Fruit fly (Drosophila melanogaster) whole organism, embryonic: ENCODE results near the gene Porin2.

Source experiments
- BtbVII ChIP-seq: fragments of 200-800 bp; sonication (Bioruptor generic); optimal IDR thresholded peaks from 3 replicates; lab custom pipeline; 2017; ENCODE audit warnings: missing biosample characterization, mild to moderate bottlenecking, missing genetic modification characterization
- CG10431 ChIP-seq: fragments of 200-800 bp; sonication (Bioruptor generic); optimal IDR thresholded peaks from 3 replicates; lab custom pipeline; 2018; ENCODE audit warnings: missing biosample characterization, mild to moderate bottlenecking, missing genetic modification characterization
- CG10979 ChIP-seq: fragments of 200-800 bp; sonication (Bioruptor generic); optimal IDR thresholded peaks from 2 replicates; lab custom pipeline; 2018; ENCODE audit warnings: missing biosample characterization, mild to moderate bottlenecking, missing genetic modification characterization, moderate library complexity
- CG11504 ChIP-seq: fragments of 200-800 bp; sonication (Bioruptor generic); optimal IDR thresholded peaks from 3 replicates; lab custom pipeline; 2019; ENCODE audit warnings: missing biosample characterization, mild to moderate bottlenecking, missing genetic modification characterization, moderate library complexity
- CG15073 ChIP-seq: fragments of 200-800 bp; sonication (Bioruptor generic); optimal IDR thresholded peaks from 2 replicates; lab custom pipeline; 2016; ENCODE audit warnings: missing biosample characterization, missing genetic modification characterization
- CG16863 ChIP-seq: fragments of 200-800 bp; sonication (Bioruptor generic); optimal IDR thresholded peaks from 3 replicates; lab custom pipeline; 2016; ENCODE audit warnings: missing biosample characterization, missing genetic modification characterization
- CG30431 ChIP-seq: fragments of 200-800 bp; sonication (Bioruptor generic); optimal IDR thresholded peaks from 2 replicates; lab custom pipeline; 2017; ENCODE audit warnings: missing biosample characterization, missing genetic modification characterization
- CG32772 ChIP-seq: fragments of 200-800 bp; sonication (Bioruptor generic); IDR thresholded peaks from 2 replicates; pipeline ENCODE4 v1.3.6; 2022; ENCODE audit warnings: missing biosample characterization, missing genetic modification characterization
- CG33557 ChIP-seq: fragments of 200-800 bp; sonication (Bioruptor generic); optimal IDR thresholded peaks from 2 replicates; lab custom pipeline; 2019; ENCODE audit warnings: missing biosample characterization, mild to moderate bottlenecking, missing genetic modification characterization, moderate library complexity
- CG43689 ChIP-seq: fragments of 200-800 bp; sonication (Bioruptor generic); IDR thresholded peaks from 2 replicates; pipeline ENCODE4 v1.3.6; 2022; ENCODE audit warnings: missing biosample characterization, missing genetic modification characterization
- CG7786 ChIP-seq: fragments of 200-800 bp; sonication (Bioruptor generic); optimal IDR thresholded peaks from 2 replicates; lab custom pipeline; 2016; ENCODE audit warnings: missing biosample characterization, missing genetic modification characterization
- CG8765 ChIP-seq: fragments of 200-800 bp; sonication (Bioruptor generic); IDR thresholded peaks from 2 replicates; pipeline ENCODE4 v1.3.6; 2022; ENCODE audit warnings: missing biosample characterization, missing genetic modification characterization
- Dad ChIP-seq: fragments of 200-800 bp; sonication (Bioruptor generic); optimal IDR thresholded peaks from 3 replicates; lab custom pipeline; 2016; ENCODE audit warnings: missing biosample characterization, missing genetic modification characterization
- Doc2 ChIP-seq: fragments of 200-800 bp; sonication (Bioruptor generic); IDR thresholded peaks from 2 replicates; pipeline ENCODE4 v1.3.6; 2022; ENCODE audit warnings: missing biosample characterization, missing genetic modification characterization
- HLH3B ChIP-seq: fragments of 200-800 bp; sonication (Bioruptor generic); IDR thresholded peaks from 2 replicates; pipeline ENCODE4 v1.3.6; 2022; ENCODE audit warnings: missing biosample characterization, missing genetic modification characterization
- HmgZ ChIP-seq: fragments of 200-800 bp; sonication (Bioruptor generic); optimal IDR thresholded peaks from 2 replicates; lab custom pipeline; 2018; ENCODE audit warnings: missing biosample characterization, mild to moderate bottlenecking, missing genetic modification characterization
- Myb ChIP-seq: fragments of 200-800 bp; sonication (Bioruptor generic); optimal IDR thresholded peaks from 2 replicates; lab custom pipeline; 2016; ENCODE audit warnings: missing biosample characterization, missing genetic modification characterization
- Pdp1 ChIP-seq, 2 experiments: fragments of 200-800 bp; sonication (Bioruptor generic); optimal IDR thresholded peaks; 3 replicates each; lab custom pipeline; 2016; ENCODE audit warnings: missing biosample characterization in 2 of 2, missing genetic modification characterization in 2 of 2, mild to moderate bottlenecking in 1 of 2, moderate library complexity in 1 of 2
- Poxn ChIP-seq: fragments of 200-800 bp; sonication (Bioruptor generic); IDR thresholded peaks from 2 replicates; pipeline ENCODE4 v1.3.6; 2022; ENCODE audit warnings: missing biosample characterization, missing genetic modification characterization
- Ptx1 ChIP-seq: fragments of 200-800 bp; sonication (Bioruptor generic); IDR thresholded peaks from 2 replicates; pipeline ENCODE4 v1.3.6; 2022; ENCODE audit warnings: missing biosample characterization, missing genetic modification characterization
- TFAM ChIP-seq: fragments of 200-800 bp; sonication (Bioruptor generic); optimal IDR thresholded peaks from 2 replicates; lab custom pipeline; 2017; ENCODE audit warnings: missing biosample characterization, missing genetic modification characterization, inconsistent platforms
- chn ChIP-seq: fragments of 200-800 bp; sonication (Bioruptor generic); optimal IDR thresholded peaks from 2 replicates; lab custom pipeline; 2016; ENCODE audit warnings: missing biosample characterization, missing genetic modification characterization
- ci ChIP-seq: fragments of 200-800 bp; sonication (Bioruptor generic); IDR thresholded peaks from 3 replicates; pipeline ENCODE4 v1.3.6; 2022; ENCODE audit warnings: missing biosample characterization, missing genetic modification characterization
- crol ChIP-seq: fragments of 200-800 bp; sonication (Bioruptor generic); IDR thresholded peaks from 2 replicates; pipeline ENCODE4 v1.3.6; 2022; ENCODE audit warnings: missing biosample characterization, missing genetic modification characterization
- ems ChIP-seq: fragments of 200-800 bp; sonication (Bioruptor generic); optimal IDR thresholded peaks from 3 replicates; lab custom pipeline; 2016; ENCODE audit warnings: missing biosample characterization, missing genetic modification characterization
- ewg ChIP-seq: fragments of 200-800 bp; sonication (Bioruptor generic); optimal IDR thresholded peaks from 3 replicates; lab custom pipeline; 2017; ENCODE audit warnings: mild to moderate bottlenecking, missing biosample characterization, missing genetic modification reagents, missing genetic modification characterization
- fu2 ChIP-seq: fragments of 200-800 bp; sonication (Bioruptor generic); optimal IDR thresholded peaks from 2 replicates; lab custom pipeline; 2016; ENCODE audit warnings: missing biosample characterization, missing genetic modification characterization
- grn ChIP-seq: fragments of 200-800 bp; sonication (Bioruptor generic); optimal IDR thresholded peaks from 3 replicates; lab custom pipeline; 2017; ENCODE audit warnings: missing biosample characterization, missing genetic modification characterization
- p53 ChIP-seq: fragments of 200-800 bp; sonication (Bioruptor generic); optimal IDR thresholded peaks from 2 replicates; lab custom pipeline; 2016; ENCODE audit warnings: missing biosample characterization, missing genetic modification characterization
- pb ChIP-seq: fragments of 200-800 bp; sonication (Bioruptor generic); optimal IDR thresholded peaks from 3 replicates; lab custom pipeline; 2016; ENCODE audit warnings: missing biosample characterization, missing genetic modification characterization
- pita ChIP-seq: fragments of 200-800 bp; sonication (Bioruptor generic); optimal IDR thresholded peaks from 2 replicates; lab custom pipeline; 2017; ENCODE audit warnings: missing biosample characterization, mild to moderate bottlenecking, missing genetic modification characterization
- pum ChIP-seq: fragments of 200-800 bp; sonication (Bioruptor generic); optimal IDR thresholded peaks from 2 replicates; lab custom pipeline; 2016; ENCODE audit warnings: missing biosample characterization, missing genetic modification characterization
- ranshi ChIP-seq: fragments of 200-800 bp; sonication (Bioruptor generic); IDR thresholded peaks from 2 replicates; pipeline ENCODE4 v1.3.6; 2022; ENCODE audit warnings: missing biosample characterization, missing genetic modification characterization
- run ChIP-seq: fragments of 200-800 bp; sonication (Bioruptor generic); optimal IDR thresholded peaks from 3 replicates; lab custom pipeline; 2018; ENCODE audit warnings: missing biosample characterization, mild to moderate bottlenecking, missing genetic modification characterization
- sd ChIP-seq: fragments of 200-800 bp; sonication (Bioruptor generic); optimal IDR thresholded peaks from 3 replicates; lab custom pipeline; 2018; ENCODE audit warnings: missing biosample characterization, mild to moderate bottlenecking, missing genetic modification characterization, moderate library complexity
- stc ChIP-seq: fragments of 200-800 bp; sonication (Bioruptor generic); IDR thresholded peaks from 2 replicates; pipeline ENCODE4 v1.3.6; 2022; ENCODE audit warnings: missing biosample characterization, missing genetic modification characterization
- stwl ChIP-seq: fragments of 200-800 bp; sonication (Bioruptor generic); optimal IDR thresholded peaks from 3 replicates; lab custom pipeline; 2018; ENCODE audit warnings: missing biosample characterization, mild to moderate bottlenecking, missing genetic modification characterization, moderate library complexity
- usp ChIP-seq: fragments of >200 bp; optimal IDR thresholded peaks from 2 replicates; lab custom pipeline; 2017; ENCODE audit warnings: missing biosample characterization, missing genetic modification characterization
- wdn ChIP-seq: fragments of 200-800 bp; sonication (Bioruptor generic); IDR thresholded peaks from 2 replicates; pipeline ENCODE4 v1.3.6; 2022; ENCODE audit warnings: missing biosample characterization, missing genetic modification characterization
- yki ChIP-seq: fragments of >200 bp; optimal IDR thresholded peaks from 3 replicates; lab custom pipeline; 2018
- zf30C ChIP-seq: fragments of 200-800 bp; sonication (Bioruptor generic); optimal IDR thresholded peaks from 3 replicates; lab custom pipeline; 2018; ENCODE audit warnings: missing biosample characterization, mild to moderate bottlenecking, missing genetic modification characterization

Porin2 gene

DNA sequence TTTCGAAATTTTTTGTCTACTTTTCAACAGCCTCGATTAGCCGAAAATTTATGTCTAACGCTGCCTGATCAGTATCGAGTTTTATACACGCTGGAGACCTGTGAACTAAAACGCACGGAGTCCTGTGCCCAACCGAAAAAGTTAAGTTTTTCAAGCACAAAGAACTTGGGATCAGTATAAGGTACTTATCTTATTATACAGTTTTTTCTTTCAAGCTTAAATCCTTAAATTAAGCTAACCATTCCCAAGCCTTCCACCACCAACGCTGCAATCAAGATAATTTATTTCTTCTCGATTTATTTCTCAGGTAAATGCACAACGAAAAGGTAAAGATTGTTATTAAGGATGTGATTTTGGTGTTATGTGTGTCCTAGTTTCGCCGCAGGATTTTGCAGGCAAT lies at the start of gene Porin2:
Porin2 (minus strand) TSS at position 101 of the 400 bp plus-strand sequence.
- TF ChIP-seq CG33557 (GFP tag; lab: Kevin White, UChicago) (no peak), ems (GFP tag; lab: Kevin White, UChicago) (no peak), stwl (tag; lab: Kevin White, UChicago) (no peak), zf30C (no peak), Dad (GFP tag; lab: Kevin White, UChicago) (no peak), crol (GFP tag; lab: Robert Waterston, UW) (no peak), pita (GFP tag; lab: Kevin White, UChicago) (no peak), CG10431 (GFP tag; lab: Kevin White, UChicago) (no peak), CG30431 (GFP tag; lab: Kevin White, UChicago) (no peak), Doc2 (GFP tag; lab: Robert Waterston, UW) (no peak), HLH3B (GFP tag; lab: Robert Waterston, UW) (no peak), usp (GFP tag; lab: Kevin White, UChicago) (no peak), Ptx1 (GFP tag; lab: Robert Waterston, UW) (no peak), grn (GFP tag; lab: Kevin White, UChicago) (no peak), Poxn (GFP tag; lab: Robert Waterston, UW) (no peak), wdn (GFP tag; lab: Robert Waterston, UW) (no peak)
- TF ChIP-seq, all 482 proteins: peak for 0

DNA sequence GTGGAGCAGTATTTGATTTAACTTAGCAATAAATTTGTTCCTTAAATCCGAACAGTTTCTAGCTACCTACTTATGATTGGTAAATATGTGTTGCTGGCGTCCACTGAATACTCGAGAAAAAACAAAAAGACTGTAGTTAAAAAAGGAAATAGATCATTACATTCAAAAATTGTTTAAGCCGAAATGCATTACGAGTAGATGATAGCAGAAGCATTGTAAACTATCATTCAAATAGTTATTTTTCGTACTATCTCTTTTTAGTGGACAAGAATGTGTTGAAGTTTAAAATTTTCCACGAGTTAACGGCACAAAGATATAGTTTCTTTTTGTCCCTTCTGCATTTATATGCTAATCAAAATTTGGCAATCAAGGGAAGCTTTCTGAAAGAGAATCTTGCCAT lies 42.0 kb upstream of the Porin2 start, which contains the start of gene CG14071:
CG14071 (minus strand) TSS at position 101 of the 400 bp plus-strand sequence.
- TF ChIP-seq HLH3B (GFP tag; lab: Robert Waterston, UW) (no peak), ranshi (GFP tag; lab: Robert Waterston, UW) (no peak), CG16863 (no peak), fu2 (GFP tag; lab: Kevin White, UChicago) (no peak), stc (GFP tag; lab: Robert Waterston, UW) (no peak), CG43689 (no peak), CG8765 (GFP tag; lab: Robert Waterston, UW) (no peak), pb (no peak), CG33557 (GFP tag; lab: Kevin White, UChicago) (no peak), Myb (GFP tag; lab: Kevin White, UChicago) (no peak), TFAM (GFP tag; lab: Kevin White, UChicago) (no peak), BtbVII (GFP tag; lab: Kevin White, UChicago) (no peak), Pdp1 (GFP tag; optimal IDR thresholded peaks at IDR 0.05; lab: Kevin White, UChicago) (no peak), stwl (tag; lab: Kevin White, UChicago) (no peak), CG11504 (tag; lab: Kevin White, UChicago) (no peak), pum (GFP tag; lab: Kevin White, UChicago) (no peak), p53 (GFP tag; lab: Kevin White, UChicago) (no peak), run (tag; lab: Kevin White, UChicago) (no peak), CG7786 (GFP tag; lab: Kevin White, UChicago) (no peak)

DNA sequence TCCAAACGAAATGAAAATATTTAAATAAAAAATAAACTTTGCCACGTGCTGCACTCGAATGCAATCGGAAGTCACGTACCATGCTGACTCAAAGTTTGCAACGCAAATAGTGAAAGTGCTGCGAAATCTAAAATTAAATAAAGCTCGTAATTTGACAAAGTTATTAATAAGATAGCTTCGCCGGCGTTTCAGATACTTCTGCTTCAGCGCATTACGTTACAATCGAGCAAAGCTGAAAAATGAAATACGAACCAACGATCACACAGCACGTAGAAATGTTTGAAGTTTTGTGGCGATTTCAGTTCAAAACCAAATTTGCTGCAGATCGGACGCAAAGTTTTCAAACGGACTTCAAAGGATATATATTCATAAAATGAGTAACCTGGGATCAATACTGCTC lies 23.0 kb upstream of the Porin2 start, which contains the start of gene CG12517:
CG12517 (plus strand) TSS at position 301 of the 400 bp plus-strand sequence.
- TF ChIP-seq HmgZ (tag; lab: Kevin White, UChicago) (no peak), run (tag; lab: Kevin White, UChicago) (no peak), chn (no peak), CG10979 (tag; lab: Kevin White, UChicago) (no peak), ewg (no peak), sd (no peak), ci (no peak), usp (GFP tag; lab: Kevin White, UChicago) (no peak), CG32772 (GFP tag; lab: Robert Waterston, UW) (no peak), yki (no peak), CG15073 (GFP tag; lab: Kevin White, UChicago) (no peak)
